Worm (Caenorhabditis elegans): Measurements from ENCODE around the gene slrp-1.

The slrp-1 gene

ce11 chrV:13600882-13601281, 35.2 kb downstream of the slrp-1 start, which contains the start of gene rdy-2:
rdy-2 (minus strand) TSS chrV:13600982.
- TF ChIP-seq hmg-11 (tag; optimal IDR thresholded peaks at IDR 0.05), result no peak
- TF ChIP-seq ztf-11 (tag; optimal IDR thresholded peaks at IDR 0.05), result no peak
- TF ChIP-seq daf-12 (tag; optimal IDR thresholded peaks at IDR 0.05), result no peak
- no peak for TF ChIP-seq nhr-25 (tag; optimal IDR thresholded peaks at IDR 0.05)
- TF ChIP-seq nhr-77 (tag; optimal IDR thresholded peaks at IDR 0.05), result no peak
- TF ChIP-seq lin-39 (tag; optimal IDR thresholded peaks at IDR 0.05), result no peak
- TF ChIP-seq eor-1 (tag; optimal IDR thresholded peaks at IDR 0.05), result no peak
- no peak for TF ChIP-seq mdl-1 (tag; optimal IDR thresholded peaks at IDR 0.05)
- no peak for TF ChIP-seq R02D3.7 (tag; optimal IDR thresholded peaks at IDR 0.05)
- no peak for TF ChIP-seq egl-5 (tag; optimal IDR thresholded peaks at IDR 0.05)
- TF ChIP-seq ceh-28 (tag; optimal IDR thresholded peaks at IDR 0.05), result no peak

- no peak for TF ChIP-seq eor-1 (tag; optimal IDR thresholded peaks at IDR 0.05)
- no peak for TF ChIP-seq fkh-2 (tag; optimal IDR thresholded peaks at IDR 0.05)
- TF ChIP-seq R02D3.7 (tag; optimal IDR thresholded peaks at IDR 0.05), result no peak
- TF ChIP-seq nhr-43 (tag; optimal IDR thresholded peaks at IDR 0.05; ENCODE audit: poor library complexity, severe bottlenecking), result peak; percentile 96
- no peak for TF ChIP-seq ZK546.5 (tag; optimal IDR thresholded peaks at IDR 0.05)
- no peak for TF ChIP-seq tbx-2 (tag; optimal IDR thresholded peaks at IDR 0.05)
- TF ChIP-seq elt-3 (tag; optimal IDR thresholded peaks at IDR 0.05), result no peak
- TF ChIP-seq nhr-25 (tag; optimal IDR thresholded peaks at IDR 0.05), result peak; percentile 27
Measured at ce11 chrV:13606651-13607242, 41.1 kb downstream of the slrp-1 start, which contains the start of gene fmo-4. fmo-4 (minus strand) TSS chrV:13606701.

- TF ChIP-seq zag-1 (tag; optimal IDR thresholded peaks at IDR 0.05) (no peak), nhr-43 (tag; optimal IDR thresholded peaks at IDR 0.05; ENCODE audit: poor library complexity, severe bottlenecking) (peak; percentile 12), pha-4 (tag; optimal IDR thresholded peaks at IDR 0.05) (no peak), tbx-2 (tag; optimal IDR thresholded peaks at IDR 0.05) (no peak), nhr-23 (tag; optimal IDR thresholded peaks at IDR 0.05) (peak; percentile 44), lsy-12 (tag; optimal IDR thresholded peaks at IDR 0.05) (no peak)
Measured at ce11 chrV:13608486-13608885, 42.8 kb downstream of the slrp-1 start.

ce11 chrV:13609806-13610205, 44.1 kb downstream of the slrp-1 start:
- TF ChIP-seq nhr-43 (tag; optimal IDR thresholded peaks at IDR 0.05; ENCODE audit: poor library complexity, severe bottlenecking) (no peak), nhr-23 (tag; optimal IDR thresholded peaks at IDR 0.05) (peak; percentile 66)

- TF ChIP-seq fkh-2 (tag; optimal IDR thresholded peaks at IDR 0.05), result no peak
- no peak for TF ChIP-seq aly-2 (tag; optimal IDR thresholded peaks at IDR 0.05)
- TF ChIP-seq ceh-9 (tag; optimal IDR thresholded peaks at IDR 0.05), result no peak
- TF ChIP-seq nhr-43 (tag; optimal IDR thresholded peaks at IDR 0.05; ENCODE audit: poor library complexity, severe bottlenecking), result no peak
- TF ChIP-seq ZK546.5 (tag; optimal IDR thresholded peaks at IDR 0.05), result no peak
- no peak for TF ChIP-seq nhr-25 (tag; optimal IDR thresholded peaks at IDR 0.05)
- no peak for TF ChIP-seq ceh-82 (tag; optimal IDR thresholded peaks at IDR 0.05)
- TF ChIP-seq ama-1 (optimal IDR thresholded peaks at IDR 0.05), result no peak
- TF ChIP-seq nhr-12 (tag; optimal IDR thresholded peaks at IDR 0.05), result no peak
Measured at ce11 chrV:13611782-13612181, 46.1 kb downstream of the slrp-1 start, which contains the start of gene spig-9. spig-9 (minus strand) TSS chrV:13611882.

- TF ChIP-seq elt-3 (tag; optimal IDR thresholded peaks at IDR 0.05) (no peak), nhr-28 (tag; optimal IDR thresholded peaks at IDR 0.05) (no peak), nhr-77 (tag; optimal IDR thresholded peaks at IDR 0.05) (no peak), ceh-28 (tag; optimal IDR thresholded peaks at IDR 0.05) (no peak), ceh-9 (tag; optimal IDR thresholded peaks at IDR 0.05) (no peak), eor-1 (tag; optimal IDR thresholded peaks at IDR 0.05) (no peak), nhr-237 (tag; optimal IDR thresholded peaks at IDR 0.05) (no peak), fos-1 (tag; optimal IDR thresholded peaks at IDR 0.05) (no peak), nhr-25 (tag; optimal IDR thresholded peaks at IDR 0.05) (no peak), hmg-11 (tag; optimal IDR thresholded peaks at IDR 0.05) (no peak), mml-1 (tag; optimal IDR thresholded peaks at IDR 0.05) (no peak), tbx-2 (tag; optimal IDR thresholded peaks at IDR 0.05) (no peak), ZK546.5 (tag; optimal IDR thresholded peaks at IDR 0.05) (no peak), unc-39 (tag; optimal IDR thresholded peaks at IDR 0.05) (no peak), lin-39 (tag; optimal IDR thresholded peaks at IDR 0.05) (no peak), daf-12 (tag; optimal IDR thresholded peaks at IDR 0.05) (no peak), nhr-12 (tag; optimal IDR thresholded peaks at IDR 0.05) (no peak)
Measured at ce11 chrV:13613870-13614269, 48.2 kb downstream of the slrp-1 start, which contains the start of gene F53F4.7. F53F4.7 (minus strand) TSS chrV:13613970.

Data from whole organism, L3 larva.